Worm (Caenorhabditis elegans) whole organism, dauer: ENCODE measurements around the gene B0554.1.

Experiments used
- unc-62 ChIP-seq: sonication (generic microtip); optimal IDR thresholded peaks from 2 replicates; lab custom pipeline; 2017; ENCODE audit warnings: missing biosample characterization, missing genetic modification reagents, missing genetic modification characterization

B0554.1 gene

DNA sequence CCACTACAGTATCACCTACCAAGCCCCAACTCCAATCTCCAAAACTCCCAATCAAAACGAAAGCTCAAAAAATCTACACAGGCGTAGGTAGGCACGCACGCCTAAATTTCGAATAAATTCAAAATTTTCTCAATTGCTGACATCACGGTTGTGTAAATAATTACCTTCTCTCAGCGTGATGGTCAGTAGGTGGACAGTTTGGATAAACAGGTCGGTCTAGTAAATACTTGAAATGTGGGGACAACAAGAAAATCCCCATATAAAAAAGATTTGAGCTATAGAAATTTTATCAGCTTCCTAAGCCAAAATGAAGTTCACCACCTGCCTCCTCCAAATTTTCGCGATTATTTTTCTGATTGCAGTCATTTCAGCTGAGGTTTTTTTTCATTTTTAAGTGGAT is at the start of gene B0554.1:
Gene B0554.1, plus strand, starts transcription at position 301 of the 400 bp plus-strand sequence.
- TF ChIP-seq unc-62, result no peak

DNA sequence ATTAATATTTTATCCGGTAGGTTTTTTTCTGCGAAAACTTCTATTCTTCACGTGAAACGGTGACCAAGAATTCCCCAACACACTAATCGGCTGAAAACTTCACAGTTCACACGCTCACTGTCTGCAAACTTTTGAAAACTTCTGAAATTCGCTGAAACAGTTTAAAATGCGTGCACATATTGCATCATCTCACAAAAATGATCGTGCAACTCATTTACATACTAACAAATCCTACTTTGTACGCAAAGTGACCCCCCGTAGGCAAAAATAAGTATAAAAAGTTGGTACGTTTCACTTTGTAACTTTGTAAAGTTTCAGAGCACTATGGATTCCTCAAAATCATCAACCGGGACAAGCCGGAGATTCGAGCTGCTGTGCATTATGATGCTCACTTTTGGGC is 49.8 kb upstream of the B0554.1 start, which contains the start of gene ZK6.6:
Gene ZK6.6, plus strand, starts transcription at position 301 of the 400 bp plus-strand sequence.
- TF ChIP-seq unc-62, result no peak

DNA sequence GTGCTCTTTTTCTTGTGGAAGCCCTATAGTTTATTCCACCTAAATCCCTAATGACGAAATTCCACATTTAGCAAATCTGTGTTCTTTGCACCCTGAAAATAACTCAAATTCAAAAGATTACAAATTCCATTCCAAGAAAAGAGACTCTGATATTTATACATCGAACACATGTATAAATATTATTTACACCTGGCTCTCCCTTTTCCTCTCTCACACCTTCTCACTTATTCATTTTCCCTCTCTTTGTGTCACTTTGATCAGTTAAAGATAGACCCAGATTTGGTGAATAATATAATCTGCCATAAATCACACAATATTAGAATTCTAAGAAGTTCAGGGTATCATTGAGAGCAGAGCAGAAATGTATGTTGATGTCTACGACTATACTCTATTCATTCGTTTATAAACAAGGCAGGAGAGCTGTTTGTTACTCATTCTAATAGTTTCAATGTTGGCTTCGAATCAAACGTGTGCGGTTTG is 46.0 kb upstream of the B0554.1 start, which contains the start of gene nhr-254:
Gene nhr-254, plus strand, starts transcription at position 430 of the 480 bp plus-strand sequence.
- TF ChIP-seq unc-62, result no peak

DNA sequence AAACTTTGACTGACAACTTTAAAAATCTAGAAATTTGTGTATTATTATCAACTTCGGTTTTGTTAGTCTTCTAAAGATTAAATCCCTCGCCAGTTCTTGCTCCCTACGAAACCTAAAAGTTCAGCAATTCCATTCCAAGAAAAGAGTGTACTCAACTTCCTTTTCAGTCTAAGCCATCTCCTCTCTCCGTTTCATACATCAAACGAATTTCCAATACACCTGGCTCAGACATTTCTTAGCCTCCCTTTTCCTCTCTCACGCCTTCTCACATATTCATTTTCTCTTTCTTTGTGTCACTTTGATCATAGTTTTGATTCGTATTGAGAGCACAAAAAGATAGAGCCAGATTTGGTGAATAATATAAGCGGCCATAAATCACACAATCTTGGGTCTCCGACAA is 41.9 kb upstream of the B0554.1 start, which contains the start of gene nhr-253:
Gene nhr-253, plus strand, starts transcription at position 285 of the 400 bp plus-strand sequence.
- no peak for TF ChIP-seq unc-62

DNA sequence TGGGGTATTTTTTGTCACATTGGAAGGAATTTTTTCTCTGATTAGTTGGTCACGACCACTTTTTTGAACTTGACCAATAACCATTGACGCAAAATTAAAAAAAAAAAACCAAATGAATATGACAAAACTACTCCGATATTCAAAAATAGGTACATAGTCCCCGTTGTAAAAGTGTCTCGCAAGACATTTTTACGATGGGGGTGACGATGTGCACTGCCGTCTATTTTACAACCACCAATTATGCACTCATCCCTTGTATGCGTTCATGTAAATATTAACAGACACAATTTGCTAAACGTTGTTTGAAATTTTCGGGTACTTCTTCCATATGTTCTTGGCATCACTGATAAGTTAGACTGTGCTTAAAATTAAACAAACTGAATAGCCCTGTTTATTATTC is 38.5 kb upstream of the B0554.1 start, which contains the start of gene scl-27:
Gene scl-27, plus strand, starts transcription at position 301 of the 400 bp plus-strand sequence.
- no peak for TF ChIP-seq unc-62

- no peak for TF ChIP-seq unc-62
These were observed 35.2 kb upstream of the B0554.1 start, which contains the start of gene srh-62 for ce11 chrV:403028-403427. Gene srh-62, minus strand, starts transcription at chrV:403128.

- no peak for TF ChIP-seq unc-62
These were observed 34.0 kb upstream of the B0554.1 start, which contains the start of gene nhr-252 for ce11 chrV:404210-404669. Gene nhr-252, plus strand, starts transcription at chrV:404619.

DNA sequence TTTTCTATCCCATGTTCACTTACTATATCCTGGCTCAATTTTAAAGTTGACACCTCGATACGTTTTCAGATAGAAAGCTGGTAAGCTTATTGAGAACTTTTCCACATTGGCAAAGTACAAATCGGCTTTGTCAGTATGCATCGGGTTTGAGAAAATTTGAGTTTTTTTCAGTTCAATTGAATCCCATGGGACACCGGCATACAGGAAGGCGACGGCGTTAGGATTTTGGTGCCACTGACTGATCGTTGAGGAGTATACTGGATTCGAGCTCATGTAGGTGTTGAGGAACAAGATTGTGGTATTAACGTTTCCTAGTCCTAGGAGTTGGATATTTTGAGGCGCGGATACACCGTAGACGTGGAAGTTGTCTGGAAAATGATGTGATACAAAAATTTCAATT is 25.4 kb upstream of the B0554.1 start:
- TF ChIP-seq unc-62, result no peak

DNA sequence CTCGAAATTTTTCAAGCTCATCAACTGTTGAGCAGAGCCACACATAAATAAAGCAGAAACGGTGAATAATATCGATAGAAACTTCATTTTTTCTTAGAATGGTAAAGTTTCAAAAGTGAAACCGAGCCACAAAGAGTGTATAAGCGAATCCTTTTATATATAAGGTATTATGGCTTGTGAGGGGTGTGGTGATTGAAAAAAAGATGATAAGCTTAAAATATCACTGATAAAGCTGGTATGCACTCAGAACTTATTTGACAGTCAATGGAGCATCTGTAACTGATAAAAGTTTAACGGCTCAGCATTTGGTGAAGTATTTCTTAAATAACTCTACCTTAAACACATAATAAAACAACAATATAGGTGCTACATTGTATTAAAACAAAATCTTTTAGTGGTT is 23.6 kb upstream of the B0554.1 start, which contains the start of gene dod-19:
Gene dod-19, minus strand, starts transcription at position 130 of the 400 bp plus-strand sequence.
- TF ChIP-seq unc-62, result no peak

- no peak for TF ChIP-seq unc-62
These were observed 23.1 kb upstream of the B0554.1 start for ce11 chrV:415072-415471.

DNA sequence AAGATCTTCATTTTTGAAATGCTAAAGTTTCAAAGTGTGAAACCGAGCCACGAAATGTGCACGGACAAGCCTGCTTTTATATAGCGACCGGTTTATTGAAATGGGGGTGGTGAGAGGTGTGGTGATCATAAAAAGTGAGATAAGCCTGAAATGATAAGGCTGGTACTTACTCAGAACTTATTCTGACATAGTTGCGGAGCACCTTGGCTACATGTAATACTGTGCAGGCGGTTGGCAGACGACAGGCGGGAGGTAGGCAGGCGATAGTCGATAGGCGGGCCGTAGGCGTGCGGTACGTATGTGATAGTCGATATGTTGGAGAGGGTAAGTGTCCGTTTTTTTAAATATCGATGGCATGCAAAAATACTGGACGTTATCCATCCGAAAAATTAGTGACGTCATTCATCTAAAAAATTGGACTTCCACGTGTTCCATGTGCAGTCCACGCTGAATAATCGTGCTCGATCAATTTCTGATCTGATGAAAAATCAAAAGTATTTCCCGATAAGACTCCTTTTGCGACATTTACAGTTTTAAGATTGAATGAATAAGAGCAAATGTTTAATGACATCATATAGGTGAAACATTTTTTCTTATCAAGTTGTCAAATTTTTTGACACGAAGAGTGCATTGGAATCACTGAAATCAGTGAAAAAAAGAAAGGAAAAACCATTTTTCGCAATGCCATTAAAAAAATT is 20.4 kb upstream of the B0554.1 start, which contains the start of gene irg-8:
Gene irg-8, minus strand, starts transcription at position 51 of the 698 bp plus-strand sequence.
- no peak for TF ChIP-seq unc-62

- TF ChIP-seq unc-62, result no peak
These were observed 19.8 kb upstream of the B0554.1 start, which contains the start of gene Y39D8A.1 for ce11 chrV:418432-418831. Gene Y39D8A.1, plus strand, starts transcription at chrV:418732.

- no peak for TF ChIP-seq unc-62
These were observed 16.1 kb upstream of the B0554.1 start, which contains the start of gene dod-20 for ce11 chrV:422133-422532. Gene dod-20, plus strand, starts transcription at chrV:422433.

DNA sequence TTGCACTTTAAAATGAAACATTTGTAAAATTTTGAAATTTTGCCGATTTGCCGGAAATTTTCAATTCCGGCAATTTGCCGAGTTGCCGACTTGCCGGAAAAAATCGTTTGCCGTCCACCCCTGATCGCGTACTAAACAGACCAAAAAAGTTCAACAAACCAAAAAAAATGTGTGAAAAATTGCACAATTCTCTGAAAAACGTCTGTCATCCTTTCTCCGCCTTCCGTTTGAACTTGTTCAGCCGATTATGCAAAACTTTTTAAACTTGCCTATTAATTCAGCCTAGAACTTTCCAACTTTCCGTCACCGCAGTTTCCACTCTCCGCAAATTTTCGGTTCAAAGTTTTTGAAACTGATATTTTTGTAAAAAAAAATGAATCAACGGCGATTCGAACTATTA is 14.1 kb upstream of the B0554.1 start, which contains the start of gene B0554.5:
Gene B0554.5, plus strand, starts transcription at position 301 of the 400 bp plus-strand sequence.
- no peak for TF ChIP-seq unc-62

DNA sequence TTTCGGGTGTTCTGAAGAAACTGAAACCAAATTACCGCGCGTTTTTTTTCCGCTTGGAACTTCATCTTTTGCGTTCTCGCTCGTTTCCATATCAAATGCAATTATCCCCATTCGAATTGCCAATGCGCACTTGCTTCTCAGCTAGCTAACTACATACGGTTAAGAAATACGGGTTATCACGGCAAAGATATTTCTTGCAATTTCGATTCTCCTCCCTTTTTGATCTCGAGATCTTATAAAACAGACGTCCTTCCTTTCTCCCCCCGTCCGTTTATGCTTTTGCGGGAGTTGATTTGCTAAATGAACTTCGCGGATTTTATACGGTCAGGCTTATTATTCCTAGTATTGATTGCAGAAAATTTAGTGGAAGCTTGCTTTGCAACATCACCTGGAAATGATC is 9.3 kb upstream of the B0554.1 start, which contains the start of gene B0554.4:
Gene B0554.4, plus strand, starts transcription at position 301 of the 400 bp plus-strand sequence.
- TF ChIP-seq unc-62, result no peak

ce11 chrV:432991-433390 is 5.2 kb upstream of the B0554.1 start:
- no peak for TF ChIP-seq unc-62

DNA sequence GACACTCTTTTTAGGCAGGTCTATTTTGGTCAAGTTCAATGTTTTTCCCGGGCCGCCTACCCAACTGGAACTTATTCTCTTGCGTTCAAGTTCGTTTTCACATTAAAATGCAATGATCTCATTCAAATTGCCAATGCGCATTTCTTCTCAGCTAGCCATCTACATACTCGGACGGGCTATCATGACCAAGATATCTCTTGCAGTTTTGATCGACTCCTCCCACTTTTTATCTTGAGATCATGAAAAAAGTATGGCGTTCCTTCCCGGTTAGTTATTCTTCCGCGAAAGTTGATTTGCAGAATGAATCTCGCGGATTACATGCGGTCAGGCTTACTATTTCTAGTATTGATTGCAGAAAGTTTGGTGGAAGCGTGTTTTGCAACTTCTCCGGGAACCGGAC is 4.3 kb upstream of the B0554.1 start, which contains the start of gene B0554.2:
Gene B0554.2, plus strand, starts transcription at position 301 of the 400 bp plus-strand sequence.
- no peak for TF ChIP-seq unc-62
